Worm (Caenorhabditis elegans) whole organism, L2 larva: Measurements from ENCODE around the gene cdk-5.

Experiments
- alr-1 ChIP-seq: fragments of 150-350 bp; optimal IDR thresholded peaks from 2 replicates; lab custom pipeline; 2014; ENCODE audit warnings: missing biosample characterization, missing genetic modification characterization
- blmp-1 ChIP-seq: sonication (generic microtip); optimal IDR thresholded peaks from 2 replicates; lab custom pipeline; 2017; ENCODE audit warnings: missing genetic modification characterization, mild to moderate bottlenecking, missing compliant biosample characterization, antibody characterized with exemption, moderate library complexity; ENCODE audit not compliant: insufficient read depth
- ceh-82 ChIP-seq: fragments of 150-350 bp; optimal IDR thresholded peaks from 2 replicates; lab custom pipeline; 2014; ENCODE audit warnings: missing biosample characterization, missing genetic modification characterization
- lsy-2 ChIP-seq, 2 experiments: fragments of 150-350 bp in 1 of 2; sonication (generic microtip) in 1 of 2; optimal IDR thresholded peaks; 2 replicates each; lab custom pipeline; 2014 to 2017; ENCODE audit warnings: missing biosample characterization in 2 of 2, missing genetic modification characterization in 2 of 2
- nhr-237 ChIP-seq: fragments of 150-350 bp; optimal IDR thresholded peaks from 2 replicates; lab custom pipeline; 2014; ENCODE audit warnings: missing biosample characterization, missing genetic modification characterization
- nhr-77 ChIP-seq: fragments of 150-350 bp; optimal IDR thresholded peaks from 2 replicates; lab custom pipeline; 2014; ENCODE audit warnings: missing biosample characterization, missing genetic modification characterization
- skn-1 ChIP-seq: sonication (generic microtip); optimal IDR thresholded peaks from 2 replicates; lab custom pipeline; 2017; ENCODE audit warnings: missing biosample characterization, missing genetic modification characterization
- ztf-11 ChIP-seq: sonication (generic microtip); optimal IDR thresholded peaks from 2 replicates; lab custom pipeline; 2017; ENCODE audit warnings: missing biosample characterization, missing genetic modification characterization

DNA sequence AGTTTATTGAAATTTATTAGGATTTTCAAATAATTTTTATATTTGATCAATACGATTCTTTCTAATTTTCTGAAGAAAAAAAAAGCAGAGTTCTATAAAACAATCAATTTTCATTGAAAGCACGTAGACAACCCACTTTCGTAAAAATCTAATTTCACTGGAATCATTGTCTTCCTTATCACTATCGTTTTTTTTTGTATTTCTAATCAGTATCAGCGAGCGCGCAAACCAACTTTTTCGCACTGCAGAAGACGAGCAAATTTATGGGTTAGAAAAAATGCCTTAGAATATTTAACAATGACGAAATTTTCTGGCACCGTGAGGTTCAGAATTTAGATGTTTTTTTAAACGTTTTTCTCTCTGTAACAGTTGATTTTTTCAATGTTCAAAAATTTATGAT lies 13.3 kb downstream of the cdk-5 start:
- TF ChIP-seq blmp-1 (tag; lab: Kevin White, UChicago) = no peak
- TF ChIP-seq lsy-2 (tag; optimal IDR thresholded peaks at IDR 0.05; lab: Kevin White, UChicago) = no peak
- TF ChIP-seq alr-1 (tag; lab: Kevin White, UChicago) = no peak
- TF ChIP-seq nhr-77 (tag; lab: Kevin White, UChicago) = no peak
- TF ChIP-seq ztf-11 (tag; lab: Kevin White, UChicago) = no peak
- no peak for TF ChIP-seq nhr-237 (tag; lab: Kevin White, UChicago)
- no peak for TF ChIP-seq ceh-82 (tag; lab: Kevin White, UChicago)
- no peak for TF ChIP-seq skn-1 (tag; lab: Kevin White, UChicago)
